Worm (Caenorhabditis elegans) whole organism, L2 larva: ENCODE results near the gene vang-1.

Experiments used
- R02D3.7 ChIP-seq: fragments of 150-350 bp; optimal IDR thresholded peaks from 2 replicates; lab custom pipeline; 2014; ENCODE audit warnings: missing biosample characterization, missing genetic modification characterization
- ZK546.5 ChIP-seq: sonication (generic microtip); optimal IDR thresholded peaks from 2 replicates; lab custom pipeline; 2017; ENCODE audit warnings: missing biosample characterization, missing genetic modification characterization
- ceh-82 ChIP-seq: fragments of 150-350 bp; optimal IDR thresholded peaks from 2 replicates; lab custom pipeline; 2014; ENCODE audit warnings: missing biosample characterization, missing genetic modification characterization
- nhr-23 ChIP-seq: fragments of 150-350 bp; optimal IDR thresholded peaks from 2 replicates; lab custom pipeline; 2014; ENCODE audit warnings: missing biosample characterization, missing genetic modification reagents, missing genetic modification characterization
- snpc-4 ChIP-seq: fragments of 150-350 bp; optimal IDR thresholded peaks from 2 replicates; lab custom pipeline; 2014; ENCODE audit warnings: missing biosample characterization, missing genetic modification characterization
- unc-62 ChIP-seq: fragments of 150-350 bp; optimal IDR thresholded peaks from 2 replicates; lab custom pipeline; 2014; ENCODE audit warnings: missing biosample characterization, missing genetic modification reagents, missing genetic modification characterization
- zag-1 ChIP-seq: fragments of 150-350 bp; optimal IDR thresholded peaks from 2 replicates; lab custom pipeline; 2014; ENCODE audit warnings: missing biosample characterization, missing genetic modification characterization

- TF ChIP-seq R02D3.7 (no peak), snpc-4 (tag; lab: Kevin White, UChicago) (no peak), zag-1 (tag; lab: Kevin White, UChicago) (no peak), nhr-23 (tag; lab: Kevin White, UChicago) (no peak), unc-62 (GFP tag; lab: Kevin White, UChicago) (no peak), ceh-82 (tag; lab: Kevin White, UChicago) (no peak), ZK546.5 (tag; lab: Kevin White, UChicago) (no peak)
Observed at ce11 chrX:2903715-2904419, 18.2 kb downstream of the vang-1 start.
